Worm (Caenorhabditis elegans) whole organism, midembryonic: ENCODE results near the gene clec-19.

ENCODE experiments used
- T22C8.4 ChIP-seq: fragments of 200-800 bp; sonication (Bioruptor generic); IDR thresholded peaks from 2 replicates; pipeline ENCODE4 v1.3.6; 2022; ENCODE audit warnings: missing genetic modification characterization, missing compliant biosample characterization
- cog-1 ChIP-seq: sonication (generic microtip); optimal IDR thresholded peaks from 2 replicates; lab custom pipeline; 2016; ENCODE audit warnings: missing genetic modification characterization, missing compliant biosample characterization
- flt-1 ChIP-seq: fragments of 200-800 bp; sonication (Bioruptor generic); IDR thresholded peaks from 2 replicates; pipeline ENCODE4 v1.3.6; 2022; ENCODE audit warnings: missing genetic modification characterization, missing compliant biosample characterization
- klf-2 ChIP-seq: fragments of 200-800 bp; sonication (Bioruptor generic); conservative IDR thresholded peaks from 2 replicates; pipeline ENCODE4 v1.3.6; 2022; ENCODE audit warnings: missing genetic modification reagents, missing genetic modification characterization, missing compliant biosample characterization
- med-1 ChIP-seq: sonication (generic microtip); optimal IDR thresholded peaks from 2 replicates; lab custom pipeline; 2017; ENCODE audit warnings: missing genetic modification characterization, mild to moderate bottlenecking, missing compliant biosample characterization, antibody characterized with exemption, missing genetic modification reagents; ENCODE audit not compliant: insufficient read depth
- ref-1 ChIP-seq: fragments of 200-800 bp; sonication (Bioruptor generic); conservative IDR thresholded peaks from 2 replicates; pipeline ENCODE4 v1.3.6; 2022; ENCODE audit warnings: missing genetic modification reagents, missing genetic modification characterization, missing compliant biosample characterization
- tab-1 ChIP-seq: fragments of 200-800 bp; sonication (Bioruptor generic); IDR thresholded peaks from 2 replicates; pipeline ENCODE4 v1.3.6; 2022; ENCODE audit warnings: missing genetic modification characterization, missing compliant biosample characterization
- ztf-23 ChIP-seq: fragments of 200-800 bp; sonication (Bioruptor generic); IDR thresholded peaks from 2 replicates; pipeline ENCODE4 v1.3.6; 2022; ENCODE audit warnings: missing genetic modification reagents, missing genetic modification characterization, missing compliant biosample characterization
- ztf-29 ChIP-seq: fragments of 200-800 bp; sonication (Bioruptor generic); IDR thresholded peaks from 2 replicates; pipeline ENCODE4 v1.3.6; 2022; ENCODE audit warnings: missing genetic modification reagents, missing genetic modification characterization, missing compliant biosample characterization

Gene clec-19

ce11 chrII:1744183-1744582 is at the start of gene clec-19:
clec-19 (plus strand) TSS chrII:1744483.
- TF ChIP-seq med-1 (GFP tag; lab: Kevin White, UChicago): no peak
- no peak for TF ChIP-seq klf-2 (GFP tag; lab: Robert Waterston, UW)

- no peak for TF ChIP-seq tab-1 (GFP tag; lab: Robert Waterston, UW)
- no peak for TF ChIP-seq T22C8.4 (GFP tag; lab: Robert Waterston, UW)
- no peak for TF ChIP-seq ref-1 (GFP tag; lab: Robert Waterston, UW)
- TF ChIP-seq cog-1 (tag; lab: Kevin White, UChicago): no peak
- TF ChIP-seq ztf-23 (GFP tag; lab: Robert Waterston, UW): no peak
- no peak for TF ChIP-seq klf-2 (GFP tag; lab: Robert Waterston, UW)
- TF ChIP-seq flt-1 (GFP tag; lab: Robert Waterston, UW): no peak
- no peak for TF ChIP-seq med-1 (GFP tag; lab: Kevin White, UChicago)
- no peak for TF ChIP-seq ztf-29 (GFP tag; lab: Robert Waterston, UW)
Observed at ce11 chrII:1694530-1694929, 49.8 kb upstream of the clec-19 start, which contains the start of gene fbxc-26. fbxc-26 (minus strand) TSS chrII:1694630.

- TF ChIP-seq ref-1 (GFP tag; lab: Robert Waterston, UW) (no peak), T22C8.4 (GFP tag; lab: Robert Waterston, UW) (no peak), klf-2 (GFP tag; lab: Robert Waterston, UW) (no peak), flt-1 (GFP tag; lab: Robert Waterston, UW) (no peak), med-1 (GFP tag; lab: Kevin White, UChicago) (no peak), tab-1 (GFP tag; lab: Robert Waterston, UW) (no peak), ztf-29 (GFP tag; lab: Robert Waterston, UW) (no peak), cog-1 (tag; lab: Kevin White, UChicago) (no peak), ztf-23 (GFP tag; lab: Robert Waterston, UW) (no peak)
Observed at ce11 chrII:1695861-1696260, 48.4 kb upstream of the clec-19 start, which contains the start of gene F58E1.13. F58E1.13 (minus strand) TSS chrII:1695872.

ce11 chrII:1703363-1703762 is 40.9 kb upstream of the clec-19 start, which contains the start of gene fbxb-47:
fbxb-47 (minus strand) TSS chrII:1703463.
- TF ChIP-seq ztf-23 (GFP tag; lab: Robert Waterston, UW) (no peak), ref-1 (GFP tag; lab: Robert Waterston, UW) (no peak), ztf-29 (GFP tag; lab: Robert Waterston, UW) (no peak), T22C8.4 (GFP tag; lab: Robert Waterston, UW) (no peak), cog-1 (tag; lab: Kevin White, UChicago) (no peak), med-1 (GFP tag; lab: Kevin White, UChicago) (no peak), flt-1 (GFP tag; lab: Robert Waterston, UW) (no peak), tab-1 (GFP tag; lab: Robert Waterston, UW) (no peak), klf-2 (GFP tag; lab: Robert Waterston, UW) (no peak)

DNA sequence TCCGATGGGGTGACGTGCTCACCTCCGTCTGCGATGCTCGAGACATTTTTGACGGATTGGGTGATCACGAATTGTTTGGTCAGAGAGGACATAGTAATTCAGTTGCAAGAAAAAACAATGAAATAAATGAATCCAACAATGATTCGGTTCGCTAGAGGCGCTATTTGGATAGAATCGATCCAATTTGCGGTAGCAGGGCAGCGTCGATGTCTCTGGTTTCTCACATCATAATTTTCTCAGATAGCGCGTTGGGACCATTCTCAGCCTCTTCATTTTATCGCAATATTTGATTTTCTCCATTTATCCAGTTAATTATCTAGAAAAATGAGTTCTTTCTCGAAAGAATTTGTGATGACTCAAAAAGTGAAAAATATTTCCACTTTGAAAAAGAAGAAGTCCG is 37.9 kb upstream of the clec-19 start, which contains the start of gene sdz-18:
sdz-18 (minus strand) TSS at position 101 of the 400 bp plus-strand sequence.
- TF ChIP-seq klf-2 (GFP tag; lab: Robert Waterston, UW) (no peak), ztf-23 (GFP tag; lab: Robert Waterston, UW) (no peak), med-1 (GFP tag; lab: Kevin White, UChicago) (no peak), T22C8.4 (GFP tag; lab: Robert Waterston, UW) (no peak), ztf-29 (GFP tag; lab: Robert Waterston, UW) (no peak), ref-1 (GFP tag; lab: Robert Waterston, UW) (no peak), tab-1 (GFP tag; lab: Robert Waterston, UW) (no peak), cog-1 (tag; lab: Kevin White, UChicago) (no peak), flt-1 (GFP tag; lab: Robert Waterston, UW) (no peak)

DNA sequence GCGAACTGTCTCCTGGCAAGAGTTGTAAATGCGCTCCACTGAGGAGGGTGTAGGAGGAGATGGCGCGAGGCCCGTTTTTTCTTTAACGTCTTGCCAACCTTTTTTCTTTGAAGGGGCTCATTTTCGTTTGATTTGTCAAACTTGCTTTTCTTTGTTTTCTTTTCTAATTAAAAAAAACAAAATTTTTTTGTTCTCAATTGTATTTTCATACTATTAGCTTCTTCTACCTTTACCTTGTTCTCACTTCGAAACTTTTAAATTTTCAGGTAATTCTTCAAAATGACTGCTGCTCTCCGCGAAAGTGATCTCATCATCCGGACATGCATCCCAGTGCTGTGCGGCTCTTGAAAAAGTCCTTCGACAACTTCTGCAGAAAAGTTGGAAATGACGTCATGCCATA is 34.3 kb upstream of the clec-19 start, which contains the start of gene fbxa-184:
fbxa-184 (plus strand) TSS at position 301 of the 400 bp plus-strand sequence.
- no peak for TF ChIP-seq T22C8.4 (GFP tag; lab: Robert Waterston, UW)
- TF ChIP-seq flt-1 (GFP tag; lab: Robert Waterston, UW): no peak
- no peak for TF ChIP-seq ztf-29 (GFP tag; lab: Robert Waterston, UW)
- no peak for TF ChIP-seq tab-1 (GFP tag; lab: Robert Waterston, UW)
- no peak for TF ChIP-seq ztf-23 (GFP tag; lab: Robert Waterston, UW)
- TF ChIP-seq cog-1 (tag; lab: Kevin White, UChicago): no peak
- no peak for TF ChIP-seq klf-2 (GFP tag; lab: Robert Waterston, UW)
- no peak for TF ChIP-seq med-1 (GFP tag; lab: Kevin White, UChicago)
- TF ChIP-seq ref-1 (GFP tag; lab: Robert Waterston, UW): no peak

DNA sequence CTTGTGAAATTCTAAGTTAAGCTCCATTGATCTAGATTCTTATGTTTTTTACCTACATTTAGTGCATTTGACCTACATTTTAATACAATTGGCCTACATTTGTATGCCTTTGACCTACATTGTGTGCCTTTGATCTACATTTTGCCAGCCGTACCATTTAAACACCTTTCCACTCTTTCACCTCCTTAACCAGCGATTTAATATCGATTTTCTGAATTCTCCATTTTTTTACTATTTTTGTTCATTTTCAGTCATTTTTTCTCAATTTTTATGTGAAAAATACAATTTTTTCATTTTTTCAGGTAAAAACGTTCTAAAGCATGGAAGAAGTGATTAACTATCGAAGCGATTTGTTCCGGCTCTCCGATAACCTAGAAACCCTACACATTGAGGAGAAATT is 31.3 kb upstream of the clec-19 start, which contains the start of gene btb-7:
btb-7 (plus strand) TSS at position 301 of the 400 bp plus-strand sequence.
- no peak for TF ChIP-seq klf-2 (GFP tag; lab: Robert Waterston, UW)
- TF ChIP-seq ztf-23 (GFP tag; lab: Robert Waterston, UW): no peak
- no peak for TF ChIP-seq tab-1 (GFP tag; lab: Robert Waterston, UW)
- no peak for TF ChIP-seq cog-1 (tag; lab: Kevin White, UChicago)
- no peak for TF ChIP-seq med-1 (GFP tag; lab: Kevin White, UChicago)
- no peak for TF ChIP-seq T22C8.4 (GFP tag; lab: Robert Waterston, UW)
- no peak for TF ChIP-seq flt-1 (GFP tag; lab: Robert Waterston, UW)
- TF ChIP-seq ztf-29 (GFP tag; lab: Robert Waterston, UW): no peak
- TF ChIP-seq ref-1 (GFP tag; lab: Robert Waterston, UW): no peak

- TF ChIP-seq ref-1 (GFP tag; lab: Robert Waterston, UW) (no peak), ztf-23 (GFP tag; lab: Robert Waterston, UW) (no peak), T22C8.4 (GFP tag; lab: Robert Waterston, UW) (no peak), tab-1 (GFP tag; lab: Robert Waterston, UW) (0 out of 2 replicates have a peak, but pooled peaks have one; percentile 53), ztf-29 (GFP tag; lab: Robert Waterston, UW) (no peak)
Observed at ce11 chrII:1714772-1715353, 29.4 kb upstream of the clec-19 start, which contains the start of gene btb-6. btb-6 (plus strand) TSS chrII:1715303.
